Worm (Caenorhabditis elegans) whole organism, L1 larva: ENCODE measurements around the gene daf-11.

ENCODE experiments used
- F16B12.6 ChIP-seq: fragments of 150-350 bp; optimal IDR thresholded peaks from 2 replicates; lab custom pipeline; 2014; ENCODE audit warnings: missing biosample characterization, missing genetic modification characterization
- aha-1 ChIP-seq: fragments of 150-350 bp; optimal IDR thresholded peaks from 2 replicates; lab custom pipeline; 2014; ENCODE audit warnings: missing biosample characterization, missing genetic modification characterization
- alr-1 ChIP-seq: fragments of 200-800 bp; sonication (Bioruptor generic); optimal IDR thresholded peaks from 2 replicates; lab custom pipeline; 2018; ENCODE audit warnings: borderline replicate concordance, mild to moderate bottlenecking, missing genetic modification characterization, missing compliant biosample characterization
- aly-2 ChIP-seq: fragments of 150-350 bp; optimal IDR thresholded peaks from 2 replicates; lab custom pipeline; 2014; ENCODE audit warnings: missing biosample characterization, missing genetic modification characterization
- blmp-1 ChIP-seq: fragments of 150-350 bp; optimal IDR thresholded peaks from 2 replicates; lab custom pipeline; 2014; ENCODE audit warnings: missing biosample characterization, missing genetic modification characterization
- ceh-82 ChIP-seq, 3 experiments: fragments of 150-350 bp in 1 of 3; sonication (generic microtip) in 2 of 3; optimal IDR thresholded peaks; 2 replicates each; lab custom pipeline; 2014 to 2017; ENCODE audit warnings: missing biosample characterization in 3 of 3, missing genetic modification characterization in 3 of 3
- ceh-88 ChIP-seq: fragments of 200-800 bp; sonication (Bioruptor generic); IDR thresholded peaks from 2 replicates; pipeline ENCODE4 v1.3.6; 2022; ENCODE audit warnings: missing genetic modification characterization, missing compliant biosample characterization
- ceh-90 ChIP-seq: sonication (generic microtip); optimal IDR thresholded peaks from 2 replicates; lab custom pipeline; 2016; ENCODE audit warnings: missing genetic modification characterization, missing compliant biosample characterization
- ces-1 ChIP-seq: fragments of 150-350 bp; optimal IDR thresholded peaks from 2 replicates; lab custom pipeline; 2014; ENCODE audit warnings: missing biosample characterization, missing genetic modification reagents, missing genetic modification characterization
- efl-1 ChIP-seq, 4 experiments: fragments of 150-350 bp; optimal IDR thresholded peaks in 3 of 4; peaks in 1 of 4; 1 replicate in 1 of 4; 2 replicates in 3 of 4; lab custom pipeline; 2014; ENCODE audit warnings: missing biosample characterization in 2 of 4, missing genetic modification characterization in 2 of 4, missing genetic modification reagents in 2 of 4
- efl-3 ChIP-seq: fragments of 200-800 bp; sonication (Bioruptor generic); optimal IDR thresholded peaks from 2 replicates; lab custom pipeline; 2018; ENCODE audit warnings: mild to moderate bottlenecking, missing genetic modification characterization, missing compliant biosample characterization
- egl-27 ChIP-seq, 2 experiments: fragments of 150-350 bp in 1 of 2; sonication (generic microtip); optimal IDR thresholded peaks; 3 replicates each; lab custom pipeline; 2017 to 2018; ENCODE audit warnings: missing biosample characterization in 2 of 2, missing genetic modification characterization in 2 of 2, missing genetic modification reagents in 2 of 2
- elt-2 ChIP-seq: sonication (generic microtip); optimal IDR thresholded peaks from 2 replicates; lab custom pipeline; 2016; ENCODE audit warnings: missing genetic modification characterization, mild to moderate bottlenecking, inconsistent platforms, missing compliant biosample characterization, missing genetic modification reagents
- elt-3 ChIP-seq, 6 experiments: fragments of 150-350 bp in 1 of 6; sonication (generic microtip); optimal IDR thresholded peaks; 2 replicates each; lab custom pipeline; 2017 to 2018; ENCODE audit warnings: missing biosample characterization in 6 of 6, missing genetic modification characterization in 6 of 6, inconsistent platforms in 1 of 6
- fkh-10 ChIP-seq: sonication (generic microtip); optimal IDR thresholded peaks from 2 replicates; lab custom pipeline; 2017; ENCODE audit warnings: missing biosample characterization, missing genetic modification reagents, missing genetic modification characterization
- fkh-8 ChIP-seq: sonication (generic microtip); optimal IDR thresholded peaks from 2 replicates; lab custom pipeline; 2016; ENCODE audit warnings: mild to moderate bottlenecking, missing genetic modification characterization, missing compliant biosample characterization
- fos-1 ChIP-seq: fragments of 150-350 bp; optimal IDR thresholded peaks from 2 replicates; lab custom pipeline; 2014; ENCODE audit warnings: missing biosample characterization, missing genetic modification characterization
- grh-1 ChIP-seq: fragments of 200-800 bp; sonication (Bioruptor generic); IDR thresholded peaks from 2 replicates; pipeline ENCODE4 v1.3.6; 2022; ENCODE audit warnings: missing genetic modification reagents, missing genetic modification characterization, missing compliant biosample characterization
- hpl-2 ChIP-seq: fragments of 150-350 bp; optimal IDR thresholded peaks from 2 replicates; lab custom pipeline; 2014; ENCODE audit warnings: missing biosample characterization, missing genetic modification reagents, missing genetic modification characterization
- irx-1 ChIP-seq: sonication (generic microtip); optimal IDR thresholded peaks from 2 replicates; lab custom pipeline; 2016; ENCODE audit warnings: missing genetic modification characterization, missing compliant biosample characterization
- jun-1 ChIP-seq: fragments of 150-350 bp; optimal IDR thresholded peaks from 2 replicates; lab custom pipeline; 2014; ENCODE audit warnings: missing biosample characterization, missing genetic modification reagents, missing genetic modification characterization
- lin-14 ChIP-seq: fragments of 200-800 bp; sonication (Bioruptor generic); optimal IDR thresholded peaks from 2 replicates; lab custom pipeline; 2018; ENCODE audit warnings: mild to moderate bottlenecking, missing genetic modification characterization, moderate library complexity, missing compliant biosample characterization
- lin-15B ChIP-seq: fragments of 150-350 bp; sonication (generic microtip); optimal IDR thresholded peaks from 3 replicates; lab custom pipeline; 2014; ENCODE audit warnings: missing biosample characterization, missing genetic modification characterization
- lin-35 ChIP-seq, 2 experiments: fragments of 150-350 bp; optimal IDR thresholded peaks; 2 replicates each; lab custom pipeline; 2014; ENCODE audit warnings: missing biosample characterization in 2 of 2, missing genetic modification characterization in 2 of 2, missing genetic modification reagents in 2 of 2
- lin-39 ChIP-seq: fragments of 150-350 bp; optimal IDR thresholded peaks from 2 replicates; lab custom pipeline; 2014; ENCODE audit warnings: missing biosample characterization, missing genetic modification reagents, missing genetic modification characterization
- lsy-2 ChIP-seq, 2 experiments: fragments of 150-350 bp; optimal IDR thresholded peaks; 2 replicates each; lab custom pipeline; 2014; ENCODE audit warnings: missing biosample characterization in 2 of 2, missing genetic modification characterization in 2 of 2
- mdl-1 ChIP-seq, 2 experiments: fragments of 150-350 bp; optimal IDR thresholded peaks; 2 replicates each; lab custom pipeline; 2014 to 2017; ENCODE audit warnings: missing biosample characterization in 2 of 2, missing genetic modification characterization in 2 of 2, inconsistent platforms in 1 of 2
- mep-1 ChIP-seq: fragments of 150-350 bp; optimal IDR thresholded peaks from 2 replicates; lab custom pipeline; 2014; ENCODE audit warnings: missing biosample characterization, missing genetic modification characterization
- nhr-20 ChIP-seq: sonication (generic microtip); optimal IDR thresholded peaks from 2 replicates; lab custom pipeline; 2016; ENCODE audit warnings: mild to moderate bottlenecking, missing genetic modification characterization, missing compliant biosample characterization
- nhr-71 ChIP-seq: sonication (generic microtip); optimal IDR thresholded peaks from 2 replicates; lab custom pipeline; 2016; ENCODE audit warnings: mild to moderate bottlenecking, missing genetic modification characterization, moderate library complexity, missing compliant biosample characterization
- nhr-77 ChIP-seq: fragments of 150-350 bp; optimal IDR thresholded peaks from 2 replicates; lab custom pipeline; 2014; ENCODE audit warnings: missing biosample characterization, missing genetic modification characterization
- nhr-85 ChIP-seq: sonication (generic microtip); peaks from one replicate; lab custom pipeline; 2016; ENCODE audit warnings: missing genetic modification characterization, inconsistent platforms, missing compliant biosample characterization
- nhr-90 ChIP-seq: sonication (generic microtip); optimal IDR thresholded peaks from 2 replicates; lab custom pipeline; 2016; ENCODE audit warnings: mild to moderate bottlenecking, missing genetic modification characterization, missing compliant biosample characterization; ENCODE audit not compliant: poor library complexity
- rnt-1 ChIP-seq: sonication (generic microtip); optimal IDR thresholded peaks from 2 replicates; lab custom pipeline; 2016; ENCODE audit warnings: mild to moderate bottlenecking, missing genetic modification characterization, moderate library complexity, missing compliant biosample characterization
- snpc-4 ChIP-seq: fragments of 150-350 bp; optimal IDR thresholded peaks from 2 replicates; lab custom pipeline; 2014; ENCODE audit warnings: missing biosample characterization, missing genetic modification characterization
- snu-23 ChIP-seq: sonication (generic microtip); optimal IDR thresholded peaks from 2 replicates; lab custom pipeline; 2016; ENCODE audit warnings: missing genetic modification characterization, missing compliant biosample characterization
- sptf-1 ChIP-seq: fragments of 150-350 bp; optimal IDR thresholded peaks from 2 replicates; lab custom pipeline; 2014; ENCODE audit warnings: missing biosample characterization, missing genetic modification characterization
- swsn-7 ChIP-seq: sonication (generic microtip); optimal IDR thresholded peaks from 2 replicates; lab custom pipeline; 2016; ENCODE audit warnings: missing genetic modification characterization, missing compliant biosample characterization
- tbx-2 ChIP-seq: sonication (generic microtip); optimal IDR thresholded peaks from 2 replicates; lab custom pipeline; 2016; ENCODE audit warnings: missing genetic modification characterization, missing compliant biosample characterization
- unc-86 ChIP-seq: sonication (generic microtip); optimal IDR thresholded peaks from 2 replicates; lab custom pipeline; 2016; ENCODE audit warnings: missing genetic modification characterization, missing compliant biosample characterization
- unc-98 ChIP-seq: fragments of 200-800 bp; sonication (Bioruptor generic); IDR thresholded peaks from 2 replicates; pipeline ENCODE4 v1.3.6; 2022; ENCODE audit warnings: missing genetic modification characterization, missing compliant biosample characterization
- xbp-1 ChIP-seq: sonication (generic microtip); optimal IDR thresholded peaks from 2 replicates; lab custom pipeline; 2016; ENCODE audit warnings: missing genetic modification characterization, missing compliant biosample characterization

The daf-11 gene

DNA sequence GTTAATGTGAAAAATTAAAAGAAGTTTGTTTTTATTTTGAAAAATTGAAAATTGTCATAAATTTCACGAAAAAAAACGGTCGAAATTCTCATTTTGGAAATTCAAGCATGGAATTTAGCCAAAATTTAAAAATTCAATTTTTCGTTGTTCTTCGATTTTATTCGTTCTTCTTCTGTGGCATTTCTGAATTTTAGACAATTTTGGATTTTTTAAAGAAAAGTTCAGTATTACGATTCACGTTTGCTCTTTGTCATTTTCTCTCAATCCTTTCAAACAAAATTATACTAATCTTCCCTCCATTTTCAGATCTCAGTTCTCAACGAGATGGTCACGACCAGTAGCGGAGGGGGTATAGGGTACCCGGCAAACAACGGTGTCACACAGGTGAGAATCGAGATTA is 50.2 kb downstream of the daf-11 start, which contains the start of gene ape-1:
ape-1 (plus strand) TSS at position 301 of the 400 bp plus-strand sequence.
- TF ChIP-seq F16B12.6 (tag; lab: Kevin White, UChicago) (no peak), alr-1 (no peak), nhr-85 (no peak), aly-2 (no peak), swsn-7 (no peak), snpc-4 (tag; lab: Kevin White, UChicago) (no peak), efl-3 (GFP tag; lab: Kevin White, UChicago) (no peak), egl-27 (tag; optimal IDR thresholded peaks at IDR 0.05; lab: Kevin White, UChicago) (no peak), efl-1 (optimal IDR thresholded peaks at IDR 0.05; lab: Kevin White, UChicago) (no peak), efl-1 (GFP tag; optimal IDR thresholded peaks at IDR 0.05 in 1 of 2; lab: Kevin White, UChicago) (no peak), lsy-2 (tag; optimal IDR thresholded peaks at IDR 0.05; lab: Kevin White, UChicago) (no peak), mdl-1 (tag; optimal IDR thresholded peaks at IDR 0.05; lab: Kevin White, UChicago) (no peak), nhr-71 (no peak), sptf-1 (no peak), fkh-8 (tag; lab: Kevin White, UChicago) (no peak), aha-1 (tag; lab: Kevin White, UChicago) (no peak), jun-1 (tag; lab: Kevin White, UChicago) (no peak)

DNA sequence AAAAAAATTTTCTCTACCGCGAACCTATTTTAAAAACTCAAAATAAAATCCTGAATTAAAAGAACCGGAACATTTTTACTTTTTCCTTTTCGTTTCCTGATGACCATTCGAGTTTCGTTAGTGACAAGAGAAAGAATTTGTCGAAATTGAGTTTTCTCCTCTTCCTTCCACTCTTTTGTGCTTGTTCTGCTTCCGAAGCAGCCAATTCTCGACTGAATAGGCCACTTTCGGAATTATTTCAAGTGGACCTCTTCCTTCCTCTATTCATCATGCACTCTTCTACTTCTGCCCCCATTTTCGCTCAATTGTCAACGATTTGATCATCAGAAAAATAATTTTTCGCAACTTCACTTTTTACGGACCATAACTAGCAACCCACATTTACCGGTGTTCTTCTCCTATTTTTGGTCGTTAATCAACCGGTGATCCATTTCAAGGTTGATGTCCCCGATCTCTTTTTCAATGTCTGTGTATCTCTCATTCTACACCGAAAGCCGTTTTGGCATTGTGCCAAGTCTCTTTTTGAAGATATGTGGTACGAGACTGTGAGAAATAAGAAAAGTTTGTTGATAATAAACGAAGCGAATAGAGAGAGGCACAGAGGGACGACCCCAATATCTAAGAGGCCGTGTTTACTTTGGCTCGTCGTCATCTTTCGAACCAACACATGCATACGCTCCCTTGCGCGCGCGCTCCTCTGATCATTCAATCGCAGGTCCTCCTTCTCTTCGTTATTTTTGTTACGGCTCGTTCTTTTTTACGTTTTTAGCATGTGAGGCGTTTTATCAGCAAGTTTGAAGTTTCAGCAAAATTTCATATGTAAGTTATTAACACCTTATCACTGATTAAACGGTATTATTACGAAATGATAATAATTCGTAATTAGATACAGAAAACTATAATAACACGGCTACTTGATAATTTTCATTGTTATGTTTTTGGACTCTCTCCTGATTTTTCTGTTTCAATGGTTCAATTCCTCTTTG is 51.0 kb downstream of the daf-11 start:
- TF ChIP-seq snpc-4 (tag; lab: Kevin White, UChicago): no peak
- no peak for TF ChIP-seq lin-39 (tag; lab: Kevin White, UChicago)
- peak; percentile 57 for TF ChIP-seq lin-14 (GFP tag; lab: Kevin White, UChicago)
- peak; percentile 5 for TF ChIP-seq tbx-2 (tag; lab: Kevin White, UChicago)
- peak; percentile 40 for TF ChIP-seq elt-2 (tag; lab: Kevin White, UChicago)
- peak in 3 of 6 experiments; percentile 14 to 46 (median 17) for TF ChIP-seq elt-3 (tag; optimal IDR thresholded peaks at IDR 0.05; lab: Kevin White, UChicago)
- TF ChIP-seq nhr-20 (tag; lab: Kevin White, UChicago): peak; percentile 22
- no peak for TF ChIP-seq ceh-88 (GFP tag; lab: Robert Waterston, UW)
- peak; percentile 33 for TF ChIP-seq nhr-71
- TF ChIP-seq fkh-10 (GFP tag; lab: Kevin White, UChicago): peak; percentile 72
- TF ChIP-seq ceh-82 (tag; optimal IDR thresholded peaks at IDR 0.05; lab: Kevin White, UChicago): no peak
- no peak for TF ChIP-seq fos-1
- TF ChIP-seq nhr-85: peak; percentile 89
- no peak for TF ChIP-seq egl-27 (tag; optimal IDR thresholded peaks at IDR 0.05; lab: Kevin White, UChicago)
- TF ChIP-seq efl-1 (optimal IDR thresholded peaks at IDR 0.05; lab: Kevin White, UChicago): no peak
- peak in 1 of 2 experiments; percentile 26 for TF ChIP-seq efl-1 (GFP tag; optimal IDR thresholded peaks at IDR 0.05 in 1 of 2; lab: Kevin White, UChicago)
- no peak for TF ChIP-seq aly-2
- no peak for TF ChIP-seq hpl-2 (GFP tag; lab: Kevin White, UChicago)
- TF ChIP-seq irx-1: peak; percentile 3
- 0 out of 2 replicates have a peak, but pooled peaks have one; percentile 11 for TF ChIP-seq grh-1 (GFP tag; lab: Robert Waterston, UW)
- peak; percentile 70 for TF ChIP-seq blmp-1 (tag; lab: Kevin White, UChicago)
- TF ChIP-seq lin-35 (GFP tag; optimal IDR thresholded peaks at IDR 0.05; lab: Kevin White, UChicago): no peak
- TF ChIP-seq, all 84 proteins: peak for 12

ce11 chrV:11673746-11674365 is 52.0 kb downstream of the daf-11 start:
- TF ChIP-seq alr-1: no peak
- no peak for TF ChIP-seq ces-1 (GFP tag; lab: Kevin White, UChicago)
- peak; percentile 7 for TF ChIP-seq rnt-1 (tag; lab: Kevin White, UChicago)
- TF ChIP-seq nhr-90 (tag; lab: Kevin White, UChicago): peak; percentile 6
- peak; percentile 60 for TF ChIP-seq lin-14 (GFP tag; lab: Kevin White, UChicago)
- no peak for TF ChIP-seq sptf-1
- TF ChIP-seq xbp-1 (tag; lab: Kevin White, UChicago): no peak
- no peak for TF ChIP-seq fkh-8 (tag; lab: Kevin White, UChicago)
- no peak for TF ChIP-seq ceh-90 (tag; lab: Kevin White, UChicago)
- TF ChIP-seq swsn-7: no peak
- peak; percentile 19; the same call in 1 of the 2 replicates for TF ChIP-seq grh-1 (GFP tag; lab: Robert Waterston, UW)
- TF ChIP-seq nhr-85: peak; percentile 88
- TF ChIP-seq lin-39 (tag; lab: Kevin White, UChicago): no peak
- peak; percentile 31 to 55 for TF ChIP-seq efl-1 (optimal IDR thresholded peaks at IDR 0.05; lab: Kevin White, UChicago)
- no peak for TF ChIP-seq efl-1 (GFP tag; optimal IDR thresholded peaks at IDR 0.05 in 1 of 2; lab: Kevin White, UChicago)
- TF ChIP-seq lsy-2 (tag; optimal IDR thresholded peaks at IDR 0.05; lab: Kevin White, UChicago): peak in 1 of 2 experiments; percentile 2
- peak; percentile 26 for TF ChIP-seq snu-23
- no peak for TF ChIP-seq unc-86 (tag; lab: Kevin White, UChicago)
- no peak for TF ChIP-seq unc-98 (GFP tag; lab: Robert Waterston, UW)
- TF ChIP-seq nhr-20 (tag; lab: Kevin White, UChicago): peak; percentile 40
- no peak for TF ChIP-seq lin-15B (tag; lab: Kevin White, UChicago)
- TF ChIP-seq nhr-77 (tag; lab: Kevin White, UChicago): no peak
- TF ChIP-seq lin-35 (GFP tag; optimal IDR thresholded peaks at IDR 0.05; lab: Kevin White, UChicago): peak; percentile 0 to 36
- peak; percentile 80 for TF ChIP-seq blmp-1 (tag; lab: Kevin White, UChicago)
- peak; percentile 48 for TF ChIP-seq mep-1 (tag; lab: Kevin White, UChicago)
- peak; percentile 39 for TF ChIP-seq nhr-71
